Worm (Caenorhabditis elegans) whole organism, mixed stage, embryonic: ENCODE data around the gene his-71.

Experiments
- ces-1 ChIP-seq: fragments of 150-350 bp; optimal IDR thresholded peaks from 2 replicates; lab custom pipeline; 2014; ENCODE audit warnings: missing biosample characterization, missing genetic modification reagents, missing genetic modification characterization
- mep-1 ChIP-seq: fragments of 150-350 bp; optimal IDR thresholded peaks from 2 replicates; lab custom pipeline; 2017; ENCODE audit warnings: missing biosample characterization, missing genetic modification reagents, missing genetic modification characterization, inconsistent platforms
- unc-62 ChIP-seq: fragments of 150-350 bp; optimal IDR thresholded peaks from 2 replicates; lab custom pipeline; 2014; ENCODE audit warnings: missing biosample characterization, missing genetic modification reagents, missing genetic modification characterization

DNA sequence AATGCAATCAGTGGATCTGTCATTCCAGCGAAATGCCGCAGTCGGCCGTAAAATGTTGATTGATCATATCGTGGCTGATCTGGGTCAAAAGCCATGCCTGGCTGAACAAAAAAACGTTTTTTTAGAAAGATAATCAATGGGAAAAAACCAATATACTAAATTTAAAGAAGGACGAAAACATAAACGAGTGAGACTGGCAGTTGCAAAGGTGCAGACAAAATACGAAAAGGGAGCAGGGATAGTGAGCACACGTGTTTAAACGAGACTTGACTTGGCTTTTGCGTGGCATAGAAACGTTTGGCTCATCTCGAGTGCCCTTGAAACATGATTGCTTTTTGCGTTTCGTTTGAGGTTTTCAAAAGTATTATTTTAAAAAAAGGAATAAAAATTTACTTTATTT lies 23.7 kb downstream of the his-71 start, which contains the start of gene sfxn-2:
- TF ChIP-seq unc-62 (GFP tag; lab: Kevin White, UChicago) (no peak), ces-1 (no peak), mep-1 (tag; lab: Kevin White, UChicago) (no peak)
